Worm (Caenorhabditis elegans): ENCODE measurements around the gene B0334.5.

The B0334.5 gene

DNA sequence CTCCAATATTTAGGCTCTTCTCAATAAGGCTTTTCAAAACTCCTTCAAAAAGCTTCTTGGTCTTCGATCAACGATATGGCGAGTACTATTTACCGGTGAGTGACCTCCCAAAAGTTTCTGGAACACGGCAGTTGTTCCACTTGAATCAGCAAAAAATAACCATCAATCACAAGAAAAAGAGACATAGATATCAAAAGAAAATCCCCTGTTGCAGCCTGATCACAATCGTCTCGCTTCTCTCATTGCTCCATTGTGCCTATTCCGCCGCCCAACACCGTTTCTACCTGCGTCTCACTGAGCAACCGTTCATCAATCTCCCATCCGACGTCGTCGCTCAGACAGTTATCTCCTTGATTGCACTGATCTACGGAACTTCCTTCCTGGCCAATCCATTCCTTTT, 698 bp upstream of the B0334.5 start, which contains the start of gene emc-5:
Gene emc-5 (plus strand): TSS at position 14 of the 400 bp plus-strand sequence.
- TF ChIP-seq F13H6.1 (tag; optimal IDR thresholded peaks at IDR 0.05) (peak; percentile 43), nhr-11 (tag; optimal IDR thresholded peaks at IDR 0.05) (no peak), mab-5 (tag; optimal IDR thresholded peaks at IDR 0.05) (peak; percentile 9), gmeb-1 (tag; optimal IDR thresholded peaks at IDR 0.05) (no peak), blmp-1 (tag; optimal IDR thresholded peaks at IDR 0.05; ENCODE audit: insufficient read depth) (no peak), nhr-77 (tag; optimal IDR thresholded peaks at IDR 0.05) (no peak), sma-9 (GFP tag; optimal IDR thresholded peaks at IDR 0.05) (peak; percentile 17), sma-9 (tag; optimal IDR thresholded peaks at IDR 0.05) (no peak), lsy-2 (tag; optimal IDR thresholded peaks at IDR 0.05) (peak in 1 of 2 experiments; percentile 34), sma-3 (GFP tag; optimal IDR thresholded peaks at IDR 0.05) (no peak), elt-3 (tag; optimal IDR thresholded peaks at IDR 0.05) (no peak), aly-2 (tag; optimal IDR thresholded peaks at IDR 0.05) (no peak)

DNA sequence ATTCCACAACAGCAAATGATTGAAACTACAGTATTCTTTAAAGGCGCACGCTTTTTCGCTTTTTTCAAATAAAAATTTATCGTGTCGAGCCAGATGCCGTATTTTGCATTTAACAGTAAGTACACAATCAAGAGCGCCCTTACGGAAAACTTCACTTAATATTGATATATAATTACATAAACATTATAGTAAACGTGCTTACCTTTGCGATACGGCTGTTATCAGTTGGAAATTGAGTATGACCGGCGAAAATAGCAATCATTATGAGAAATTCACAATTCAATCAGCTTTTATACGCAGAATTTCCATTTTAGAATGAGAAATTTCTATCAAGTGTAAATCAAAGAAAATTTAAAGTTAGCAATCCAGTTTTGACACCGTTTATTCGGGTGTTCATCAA, 2.7 kb downstream of the B0334.5 start, which contains the start of gene B0334.20:
Gene B0334.20 (minus strand): TSS at position 262 of the 400 bp plus-strand sequence.
- TF ChIP-seq fos-1 (tag; optimal IDR thresholded peaks at IDR 0.05) (peak; percentile 53), nhr-12 (tag; optimal IDR thresholded peaks at IDR 0.05) (no peak)

DNA sequence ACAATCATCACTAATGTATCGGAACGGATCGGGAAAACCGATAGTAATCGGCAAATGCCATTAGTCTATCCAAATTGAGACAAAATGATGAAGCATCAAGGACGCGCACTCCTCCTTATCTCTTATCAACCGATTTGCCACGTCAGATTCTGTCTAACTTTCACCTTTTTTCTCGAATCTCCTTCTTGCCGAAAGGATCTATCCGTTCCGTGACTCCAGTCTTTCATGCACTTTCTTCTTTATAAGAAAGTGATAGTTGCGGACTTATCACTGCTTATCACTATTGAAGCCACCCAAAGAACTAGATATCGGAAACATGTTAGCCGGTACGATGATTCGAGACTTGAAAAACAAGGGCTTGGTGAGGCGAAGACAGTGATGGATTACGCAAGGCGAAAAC, 4.5 kb downstream of the B0334.5 start:
- peak; percentile 56 for TF ChIP-seq sma-9 (GFP tag; optimal IDR thresholded peaks at IDR 0.05)
- TF ChIP-seq sma-9 (tag; optimal IDR thresholded peaks at IDR 0.05): no peak
- no peak for TF ChIP-seq ama-1 (optimal IDR thresholded peaks at IDR 0.05)
- TF ChIP-seq sem-4 (tag; optimal IDR thresholded peaks at IDR 0.05): no peak
- no peak for TF ChIP-seq unc-62 (GFP tag; optimal IDR thresholded peaks at IDR 0.05)
- no peak for TF ChIP-seq gmeb-1 (tag; optimal IDR thresholded peaks at IDR 0.05)
- TF ChIP-seq nhr-23 (tag; optimal IDR thresholded peaks at IDR 0.05): no peak
- TF ChIP-seq nhr-12 (tag; optimal IDR thresholded peaks at IDR 0.05): no peak
- peak; percentile 5 for TF ChIP-seq crh-2 (tag; optimal IDR thresholded peaks at IDR 0.05)
- TF ChIP-seq nhr-21 (tag; optimal IDR thresholded peaks at IDR 0.05): peak; percentile 84
- TF ChIP-seq ztf-1 (GFP tag; conservative IDR thresholded peaks at IDR 0.05): no peak
- TF ChIP-seq peb-1 (tag; optimal IDR thresholded peaks at IDR 0.05): no peak
- peak; percentile 90 for TF ChIP-seq blmp-1 (tag; optimal IDR thresholded peaks at IDR 0.05; ENCODE audit: insufficient read depth)
- TF ChIP-seq nhr-25 (tag; optimal IDR thresholded peaks at IDR 0.05): peak; percentile 7
- TF ChIP-seq fos-1 (tag; optimal IDR thresholded peaks at IDR 0.05): peak; percentile 36
- no peak for TF ChIP-seq unc-55 (GFP tag; optimal IDR thresholded peaks at IDR 0.05)
- peak in 1 of 2 experiments; percentile 12 for TF ChIP-seq lsy-2 (tag; optimal IDR thresholded peaks at IDR 0.05)

DNA sequence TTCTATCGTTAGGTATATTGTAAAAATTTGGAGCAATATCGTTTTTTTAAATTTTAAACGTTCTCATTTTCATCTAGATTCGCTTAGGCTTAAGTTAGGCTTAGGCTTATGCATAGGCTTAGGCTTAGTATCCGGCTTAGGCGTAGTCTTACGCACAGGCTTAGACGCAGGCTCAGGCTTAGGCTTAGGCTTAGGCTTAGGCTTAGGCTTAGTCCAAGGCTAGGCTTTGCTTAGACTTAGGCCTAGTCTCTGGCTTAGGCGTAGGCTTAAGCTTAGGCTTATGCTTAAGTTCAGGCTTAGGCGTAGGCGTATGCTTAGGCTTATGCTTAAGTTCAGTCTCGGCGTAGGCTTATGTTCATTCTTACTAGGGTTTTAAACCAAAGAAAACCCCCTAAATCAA, 6.3 kb downstream of the B0334.5 start:
- TF ChIP-seq snpc-4 (tag; optimal IDR thresholded peaks at IDR 0.05): no peak
- no peak for TF ChIP-seq nhr-12 (tag; optimal IDR thresholded peaks at IDR 0.05)
- no peak for TF ChIP-seq ceh-16 (tag; optimal IDR thresholded peaks at IDR 0.05)
- TF ChIP-seq ZK546.5 (tag; optimal IDR thresholded peaks at IDR 0.05): no peak
- TF ChIP-seq alr-1 (tag; optimal IDR thresholded peaks at IDR 0.05): no peak
- no peak for TF ChIP-seq unc-39 (tag; optimal IDR thresholded peaks at IDR 0.05)
- no peak for TF ChIP-seq zag-1 (tag; optimal IDR thresholded peaks at IDR 0.05)
- no peak for TF ChIP-seq mab-5 (tag; optimal IDR thresholded peaks at IDR 0.05)
- no peak for TF ChIP-seq nhr-23 (tag; optimal IDR thresholded peaks at IDR 0.05)
- TF ChIP-seq mdl-1 (tag; optimal IDR thresholded peaks at IDR 0.05): no peak
- no peak for TF ChIP-seq lin-39 (tag; optimal IDR thresholded peaks at IDR 0.05)
- TF ChIP-seq nhr-6 (tag; optimal IDR thresholded peaks at IDR 0.05): no peak
- TF ChIP-seq nhr-11 (tag; optimal IDR thresholded peaks at IDR 0.05): no peak
- no peak for TF ChIP-seq F13H6.1 (tag; optimal IDR thresholded peaks at IDR 0.05)
- no peak for TF ChIP-seq sem-4 (tag; optimal IDR thresholded peaks at IDR 0.05)
- TF ChIP-seq elt-3 (tag; optimal IDR thresholded peaks at IDR 0.05): no peak
- TF ChIP-seq C34F6.9 (tag; optimal IDR thresholded peaks at IDR 0.05): no peak
- no peak for TF ChIP-seq nhr-77 (tag; optimal IDR thresholded peaks at IDR 0.05)
- TF ChIP-seq ceh-82 (tag; optimal IDR thresholded peaks at IDR 0.05): no peak
- no peak for TF ChIP-seq dmd-4 (tag; optimal IDR thresholded peaks at IDR 0.05)

DNA sequence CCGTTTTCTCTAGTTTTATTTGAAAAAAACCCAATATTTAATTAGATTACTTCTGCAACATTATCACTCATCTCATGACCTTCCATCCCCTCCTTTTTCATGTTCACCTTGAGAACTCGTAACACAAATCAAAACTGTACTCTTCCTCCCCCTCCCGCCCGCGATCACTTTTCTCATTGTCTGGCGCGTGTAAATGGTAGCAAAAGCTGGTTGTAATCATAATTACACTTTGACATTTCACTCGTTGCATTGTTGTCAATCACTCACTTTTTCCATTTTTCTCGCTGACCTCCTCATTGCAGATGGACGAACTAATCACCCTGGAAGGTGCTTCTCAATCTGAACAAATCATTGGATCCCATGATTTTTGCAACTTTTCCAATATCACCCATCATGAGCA, 12.9 kb downstream of the B0334.5 start, which contains the start of gene npr-41:
Gene npr-41 (plus strand): TSS at position 301 of the 400 bp plus-strand sequence.
- TF ChIP-seq nhr-25 (tag; optimal IDR thresholded peaks at IDR 0.05): no peak

Data from whole organism, L2 larva.